Fruit fly (Drosophila melanogaster) whole organism, embryonic: ENCODE data around the gene CG33098.

Source experiments
- Blimp-1 ChIP-seq: fragments of 200-800 bp; sonication (Bioruptor generic); optimal IDR thresholded peaks from 3 replicates; lab custom pipeline; 2018; ENCODE audit warnings: missing biosample characterization, missing genetic modification characterization, mild to moderate bottlenecking, moderate library complexity, missing genetic modification reagents
- CG10274 ChIP-seq: fragments of 200-800 bp; sonication (Bioruptor generic); optimal IDR thresholded peaks from 3 replicates; lab custom pipeline; 2017; ENCODE audit warnings: missing biosample characterization, mild to moderate bottlenecking, missing genetic modification characterization
- CG10565 ChIP-seq: fragments of 200-800 bp; sonication (Bioruptor generic); optimal IDR thresholded peaks from 3 replicates; lab custom pipeline; 2016; ENCODE audit warnings: missing biosample characterization, mild to moderate bottlenecking, missing genetic modification characterization
- CG10654 ChIP-seq: fragments of 200-800 bp; sonication (Bioruptor generic); optimal IDR thresholded peaks from 2 replicates; lab custom pipeline; 2016; ENCODE audit warnings: missing biosample characterization, missing genetic modification characterization
- CG10979 ChIP-seq: fragments of 200-800 bp; sonication (Bioruptor generic); optimal IDR thresholded peaks from 2 replicates; lab custom pipeline; 2018; ENCODE audit warnings: missing biosample characterization, mild to moderate bottlenecking, missing genetic modification characterization, moderate library complexity
- CG11456 ChIP-seq: fragments of 200-800 bp; sonication (Bioruptor generic); IDR thresholded peaks from 3 replicates; pipeline ENCODE4 v1.3.6; 2022; ENCODE audit warnings: missing biosample characterization, missing genetic modification characterization
- CG12104 ChIP-seq: fragments of 200-800 bp; sonication (Bioruptor generic); optimal IDR thresholded peaks from 3 replicates; lab custom pipeline; 2016; ENCODE audit warnings: missing biosample characterization, missing genetic modification characterization
- CG1233 ChIP-seq: fragments of 200-800 bp; sonication (Bioruptor generic); optimal IDR thresholded peaks from 4 replicates; lab custom pipeline; 2018; ENCODE audit warnings: missing biosample characterization, mild to moderate bottlenecking, missing genetic modification characterization
- CG12744 ChIP-seq: fragments of 200-800 bp; sonication (Bioruptor generic); optimal IDR thresholded peaks from 2 replicates; lab custom pipeline; 2016; ENCODE audit warnings: missing biosample characterization, missing genetic modification characterization
- CG14050 ChIP-seq: fragments of 200-800 bp; sonication (Bioruptor generic); IDR thresholded peaks from 3 replicates; pipeline ENCODE4 v1.3.6; 2022; ENCODE audit warnings: missing biosample characterization, missing genetic modification characterization
- CG16863 ChIP-seq: fragments of 200-800 bp; sonication (Bioruptor generic); optimal IDR thresholded peaks from 3 replicates; lab custom pipeline; 2016; ENCODE audit warnings: missing biosample characterization, missing genetic modification characterization
- CG17328 ChIP-seq: fragments of 200-800 bp; sonication (Bioruptor generic); IDR thresholded peaks from 2 replicates; pipeline ENCODE4 v1.3.6; 2022; ENCODE audit warnings: missing biosample characterization, missing genetic modification characterization
- CG17612 ChIP-seq: fragments of 200-800 bp; sonication (Bioruptor generic); IDR thresholded peaks from 2 replicates; pipeline ENCODE4 v1.3.6; 2022; ENCODE audit warnings: missing biosample characterization, missing genetic modification characterization
- CG18764 ChIP-seq: fragments of 200-800 bp; sonication (Bioruptor generic); optimal IDR thresholded peaks from 3 replicates; lab custom pipeline; 2016; ENCODE audit warnings: missing biosample characterization, missing genetic modification characterization
- CG2129 ChIP-seq: fragments of 200-800 bp; sonication (Bioruptor generic); IDR thresholded peaks from 2 replicates; pipeline ENCODE4 v1.3.6; 2022; ENCODE audit warnings: missing biosample characterization, missing genetic modification characterization; ENCODE audit not compliant: partially characterized antibody
- CG2712 ChIP-seq: fragments of 200-800 bp; optimal IDR thresholded peaks from 3 replicates; lab custom pipeline; 2019; ENCODE audit warnings: missing biosample characterization, mild to moderate bottlenecking, missing genetic modification characterization, moderate library complexity
- CG30403 ChIP-seq: fragments of 200-800 bp; sonication (Bioruptor generic); optimal IDR thresholded peaks from 3 replicates; lab custom pipeline; 2016; ENCODE audit warnings: missing biosample characterization, missing genetic modification characterization
- CG3281 ChIP-seq: fragments of 200-800 bp; sonication (Bioruptor generic); optimal IDR thresholded peaks from 3 replicates; lab custom pipeline; 2017; ENCODE audit warnings: missing biosample characterization, mild to moderate bottlenecking, missing genetic modification characterization
- CG4328 ChIP-seq: fragments of 200-800 bp; sonication (Bioruptor generic); optimal IDR thresholded peaks from 3 replicates; lab custom pipeline; 2017; ENCODE audit warnings: missing biosample characterization, missing genetic modification reagents, missing genetic modification characterization
- CG43689 ChIP-seq: fragments of 200-800 bp; sonication (Bioruptor generic); IDR thresholded peaks from 2 replicates; pipeline ENCODE4 v1.3.6; 2022; ENCODE audit warnings: missing biosample characterization, missing genetic modification characterization
- CG4854 ChIP-seq: fragments of 200-800 bp; sonication (Bioruptor generic); optimal IDR thresholded peaks from 2 replicates; lab custom pipeline; 2016; ENCODE audit warnings: missing biosample characterization, missing genetic modification characterization, inconsistent platforms
- CG7357 ChIP-seq: fragments of 200-800 bp; sonication (Bioruptor generic); IDR thresholded peaks from 3 replicates; pipeline ENCODE4 v1.3.6; 2022; ENCODE audit warnings: missing biosample characterization, missing genetic modification characterization
- CG7786 ChIP-seq: fragments of 200-800 bp; sonication (Bioruptor generic); optimal IDR thresholded peaks from 2 replicates; lab custom pipeline; 2016; ENCODE audit warnings: missing biosample characterization, missing genetic modification characterization
- CG7928 ChIP-seq: fragments of 200-800 bp; sonication (Bioruptor generic); optimal IDR thresholded peaks from 2 replicates; lab custom pipeline; 2017; ENCODE audit warnings: missing biosample characterization, mild to moderate bottlenecking, missing genetic modification characterization
- CHES-1-like ChIP-seq: fragments of 200-800 bp; sonication (Bioruptor generic); optimal IDR thresholded peaks from 2 replicates; lab custom pipeline; 2016; ENCODE audit warnings: missing biosample characterization, missing genetic modification characterization
- CTCF ChIP-seq: fragments of 200-800 bp; sonication (Bioruptor generic); optimal IDR thresholded peaks from 2 replicates; lab custom pipeline; 2017; ENCODE audit warnings: missing biosample characterization, mild to moderate bottlenecking, missing genetic modification characterization, moderate library complexity
- CoRest ChIP-seq: fragments of 200-800 bp; sonication (Bioruptor generic); optimal IDR thresholded peaks from 3 replicates; lab custom pipeline; 2018; ENCODE audit warnings: missing biosample characterization, mild to moderate bottlenecking, missing genetic modification characterization, moderate library complexity
- D19B ChIP-seq: fragments of 200-800 bp; sonication (Bioruptor generic); optimal IDR thresholded peaks from 2 replicates; lab custom pipeline; 2017; ENCODE audit warnings: missing biosample characterization, mild to moderate bottlenecking, missing genetic modification characterization
- ERR ChIP-seq: fragments of 200-800 bp; sonication (Bioruptor generic); optimal IDR thresholded peaks from 2 replicates; lab custom pipeline; 2016; ENCODE audit warnings: missing biosample characterization, missing genetic modification characterization
- Eip74EF ChIP-seq, 2 experiments: fragments of 200-800 bp in 1 of 2; fragments of >200 bp in 1 of 2; sonication (Bioruptor generic) in 1 of 2; optimal IDR thresholded peaks; 2 replicates each; lab custom pipeline; 2017 to 2019; ENCODE audit warnings: missing biosample characterization in 2 of 2, missing genetic modification characterization in 2 of 2, mild to moderate bottlenecking in 1 of 2, moderate library complexity in 1 of 2
- az2 ChIP-seq: fragments of 200-800 bp; sonication (Bioruptor generic); optimal IDR thresholded peaks from 3 replicates; lab custom pipeline; 2016; ENCODE audit warnings: missing biosample characterization, missing genetic modification characterization
- croc ChIP-seq: fragments of 200-800 bp; sonication (Bioruptor generic); conservative IDR thresholded peaks from 3 replicates; pipeline ENCODE4 v1.3.6; 2022; ENCODE audit warnings: missing biosample characterization, missing genetic modification characterization
- dimm ChIP-seq: fragments of 200-800 bp; sonication (Bioruptor generic); IDR thresholded peaks from 2 replicates; pipeline ENCODE4 v1.3.6; 2022; ENCODE audit warnings: missing biosample characterization, missing genetic modification characterization
- ftz-f1 ChIP-seq: fragments of 200-800 bp; sonication (Bioruptor generic); optimal IDR thresholded peaks from 2 replicates; lab custom pipeline; 2016; ENCODE audit warnings: missing biosample characterization, missing genetic modification characterization
- hbn ChIP-seq: fragments of 200-800 bp; sonication (Bioruptor generic); IDR thresholded peaks from 2 replicates; pipeline ENCODE4 v1.3.6; 2022; ENCODE audit warnings: missing biosample characterization, missing genetic modification characterization; ENCODE audit not compliant: partially characterized antibody
- jing ChIP-seq: fragments of 200-800 bp; sonication (Bioruptor generic); optimal IDR thresholded peaks from 2 replicates; lab custom pipeline; 2018; ENCODE audit warnings: missing biosample characterization, mild to moderate bottlenecking, missing genetic modification characterization
- jumu ChIP-seq: fragments of 200-800 bp; sonication (Bioruptor generic); optimal IDR thresholded peaks from 3 replicates; lab custom pipeline; 2016; ENCODE audit warnings: missing biosample characterization, missing genetic modification characterization
- lbe ChIP-seq: fragments of 200-800 bp; sonication (Bioruptor generic); optimal IDR thresholded peaks from 2 replicates; lab custom pipeline; 2016; ENCODE audit warnings: missing biosample characterization, mild to moderate bottlenecking, missing genetic modification characterization
- lov ChIP-seq, 2 experiments: fragments of 200-800 bp in 1 of 2; fragments of >200 bp in 1 of 2; sonication (Bioruptor generic) in 1 of 2; IDR thresholded peaks in 1 of 2; optimal IDR thresholded peaks in 1 of 2; 2 replicates in 1 of 2; 3 replicates in 1 of 2; pipeline versions ENCODE4 v1.3.6 to Lab custom; 2017 to 2022; ENCODE audit warnings: missing biosample characterization in 1 of 2, missing genetic modification characterization in 1 of 2
- odd ChIP-seq: fragments of 200-800 bp; sonication (Bioruptor generic); optimal IDR thresholded peaks from 2 replicates; lab custom pipeline; 2017; ENCODE audit warnings: missing biosample characterization, mild to moderate bottlenecking, missing genetic modification characterization
- p53 ChIP-seq: fragments of 200-800 bp; sonication (Bioruptor generic); optimal IDR thresholded peaks from 2 replicates; lab custom pipeline; 2016; ENCODE audit warnings: missing biosample characterization, missing genetic modification characterization
- pan ChIP-seq, 4 experiments: fragments of >200 bp in 3 of 4; fragments of 200-800 bp in 1 of 4; sonication (Bioruptor generic) in 1 of 4; optimal IDR thresholded peaks in 3 of 4; IDR thresholded peaks in 1 of 4; 2 replicates each; pipeline versions ENCODE4 v1.3.6 to Lab custom; 2017 to 2022; ENCODE audit warnings: missing biosample characterization in 2 of 4, missing genetic modification characterization in 2 of 4, mixed read lengths in 1 of 4
- phol ChIP-seq: fragments of 200-800 bp; sonication (Bioruptor generic); optimal IDR thresholded peaks from 3 replicates; lab custom pipeline; 2018; ENCODE audit warnings: missing biosample characterization, mild to moderate bottlenecking, missing genetic modification characterization, moderate library complexity
- psq ChIP-seq: fragments of 200-800 bp; sonication (Bioruptor generic); optimal IDR thresholded peaks from 2 replicates; lab custom pipeline; 2017; ENCODE audit warnings: missing biosample characterization, missing genetic modification characterization
- sc ChIP-seq, 3 experiments: fragments of >200 bp in 2 of 3; fragments of 200-800 bp in 1 of 3; sonication (Bioruptor generic) in 1 of 3; optimal IDR thresholded peaks; 2 replicates in 2 of 3; 3 replicates in 1 of 3; lab custom pipeline; 2017; ENCODE audit warnings: mild to moderate bottlenecking in 1 of 3, missing biosample characterization in 1 of 3, missing genetic modification characterization in 1 of 3, missing genetic modification reagents in 1 of 3
- sens ChIP-seq: fragments of 200-800 bp; sonication (Bioruptor generic); peaks from one replicate; lab custom pipeline; 2016; ENCODE audit warnings: missing biosample characterization, missing genetic modification characterization
- slp2 ChIP-seq: fragments of 200-800 bp; sonication (Bioruptor generic); optimal IDR thresholded peaks from 2 replicates; lab custom pipeline; 2016; ENCODE audit warnings: missing biosample characterization, missing genetic modification characterization
- unpg ChIP-seq: fragments of 200-800 bp; sonication (Bioruptor generic); optimal IDR thresholded peaks from 3 replicates; lab custom pipeline; 2018; ENCODE audit warnings: missing biosample characterization, mild to moderate bottlenecking, missing genetic modification characterization, moderate library complexity
- z ChIP-seq: fragments of 200-800 bp; sonication (Bioruptor generic); IDR thresholded peaks from 3 replicates; pipeline ENCODE4 v1.3.6; 2022; ENCODE audit warnings: missing biosample characterization, missing genetic modification characterization

CG33098 gene

dm6 chr3R:12369135-12369792 lies 17.7 kb upstream of the CG33098 start, which contains the start of gene GstD1 (continued):
- TF ChIP-seq phol (tag; lab: Kevin White, UChicago) (peak; percentile 28), jing (GFP tag; lab: Kevin White, UChicago) (no peak), CHES-1-like (GFP tag; lab: Kevin White, UChicago) (peak; percentile 49), slp2 (GFP tag; lab: Kevin White, UChicago) (peak; percentile 39), sc (optimal IDR thresholded peaks at IDR 0.05; lab: Kevin White, UChicago) (no peak), sc (GFP tag; optimal IDR thresholded peaks at IDR 0.05; lab: Kevin White, UChicago) (no peak), lbe (no peak), CG30403 (GFP tag; lab: Kevin White, UChicago) (peak; percentile 54), CG43689 (no peak), CG2712 (tag; lab: Kevin White, UChicago) (peak; percentile 21), CG16863 (GFP tag; lab: Kevin White, UChicago) (no peak), CG10979 (tag; lab: Kevin White, UChicago) (peak; percentile 12), CG10565 (no peak), CG10274 (GFP tag; lab: Kevin White, UChicago) (peak; percentile 86), CG17328 (no peak), odd (GFP tag; lab: Kevin White, UChicago) (no peak), CG14050 (GFP tag; lab: Robert Waterston, UW) (no peak), psq (GFP tag; lab: Kevin White, UChicago) (no peak), p53 (no peak), CG7786 (GFP tag; lab: Kevin White, UChicago) (peak; percentile 26), CTCF (GFP tag; lab: Kevin White, UChicago) (no peak), lov (optimal IDR thresholded peaks at IDR 0.05; lab: Kevin White, UChicago) (no peak), lov (GFP tag; IDR thresholded peaks at IDR 0.05; lab: Robert Waterston, UW) (0 out of 3 replicates have a peak, but pooled peaks have one; percentile 46), ftz-f1 (GFP tag; lab: Kevin White, UChicago) (peak; percentile 88), CG10654 (peak; percentile 19), ERR (GFP tag; lab: Kevin White, UChicago) (peak; percentile 66), CG11456 (GFP tag; lab: Robert Waterston, UW) (no peak), sens (GFP tag; lab: Kevin White, UChicago) (peak; percentile 71), CoRest (peak; percentile 26), Blimp-1 (GFP tag; lab: Kevin White, UChicago) (peak; percentile 23), CG1233 (GFP tag; lab: Kevin White, UChicago) (peak; percentile 4), dimm (GFP tag; lab: Robert Waterston, UW) (no peak), croc (GFP tag; lab: Robert Waterston, UW) (no peak), az2 (no peak), z (GFP tag; lab: Robert Waterston, UW) (no peak), CG4854 (GFP tag; lab: Kevin White, UChicago) (no peak), CG3281 (GFP tag; lab: Kevin White, UChicago) (peak; percentile 58), CG12104 (GFP tag; lab: Kevin White, UChicago) (peak; percentile 28), CG12744 (no peak), D19B (GFP tag; lab: Kevin White, UChicago) (peak; percentile 33), CG7357 (GFP tag; lab: Robert Waterston, UW) (no peak), unpg (GFP tag; lab: Kevin White, UChicago) (no peak), jumu (GFP tag; lab: Kevin White, UChicago) (peak; percentile 39), hbn (no peak), Eip74EF (GFP tag; optimal IDR thresholded peaks at IDR 0.05; lab: Kevin White, UChicago) (peak in 1 of 2 experiments; percentile 9), CG4328 (GFP tag; lab: Kevin White, UChicago) (no peak), CG2129 (GFP tag; lab: Robert Waterston, UW) (no peak), pan (optimal IDR thresholded peaks at IDR 0.05; lab: Kevin White, UChicago) (no peak), pan (GFP tag; optimal IDR thresholded peaks at IDR 0.05 in 1 of 2, IDR thresholded peaks at IDR 0.05 in 1 of 2) (peak in 1 of 2 experiments; percentile 36), CG18764 (GFP tag; lab: Kevin White, UChicago) (no peak), CG7928 (GFP tag; lab: Kevin White, UChicago) (peak; percentile 52), CG17612 (no peak)
